Fruit fly (Drosophila melanogaster) whole organism, embryonic: Measurements from ENCODE around the gene Tom70.
A peak's percentile ranks its signal among the peaks of the same experiment; 100 is the strongest.

ENCODE experiments used
- Abd-B ChIP-seq: fragments of 200-800 bp; sonication (Bioruptor generic); optimal IDR thresholded peaks from 2 replicates; lab custom pipeline; 2018; ENCODE audit warnings: missing biosample characterization, mild to moderate bottlenecking, missing genetic modification characterization, moderate library complexity
- Awh ChIP-seq: fragments of 200-800 bp; sonication (Bioruptor generic); IDR thresholded peaks from 2 replicates; pipeline ENCODE4, ENCODE4 v1.3.6; 2022; ENCODE audit warnings: missing biosample characterization, missing genetic modification characterization
- CG10147 ChIP-seq: fragments of 200-800 bp; sonication (Bioruptor generic); optimal IDR thresholded peaks from 2 replicates; lab custom pipeline; 2019; ENCODE audit warnings: missing biosample characterization, mild to moderate bottlenecking, missing genetic modification characterization, moderate library complexity
- CG10462 ChIP-seq: fragments of 200-800 bp; sonication (Bioruptor generic); optimal IDR thresholded peaks from 2 replicates; lab custom pipeline; 2016; ENCODE audit warnings: missing biosample characterization, missing genetic modification characterization
- CG11696 ChIP-seq: fragments of 200-800 bp; sonication (Bioruptor generic); IDR thresholded peaks from 2 replicates; pipeline ENCODE4 v1.3.6; 2022; ENCODE audit warnings: missing biosample characterization, missing genetic modification characterization
- CG14014 ChIP-seq: fragments of 200-800 bp; sonication (Bioruptor generic); IDR thresholded peaks from 2 replicates; pipeline ENCODE4 v1.3.6; 2022; ENCODE audit warnings: missing biosample characterization, missing genetic modification characterization
- CG1792 ChIP-seq: fragments of 200-800 bp; sonication (Bioruptor generic); optimal IDR thresholded peaks from 2 replicates; lab custom pipeline; 2016; ENCODE audit warnings: missing biosample characterization, missing genetic modification characterization
- CG2712 ChIP-seq: fragments of 200-800 bp; optimal IDR thresholded peaks from 3 replicates; lab custom pipeline; 2019; ENCODE audit warnings: missing biosample characterization, mild to moderate bottlenecking, missing genetic modification characterization, moderate library complexity
- CG30431 ChIP-seq: fragments of 200-800 bp; sonication (Bioruptor generic); optimal IDR thresholded peaks from 2 replicates; lab custom pipeline; 2017; ENCODE audit warnings: missing biosample characterization, missing genetic modification characterization
- CG31365 ChIP-seq: fragments of 200-800 bp; sonication (Bioruptor generic); optimal IDR thresholded peaks from 2 replicates; lab custom pipeline; 2018; ENCODE audit warnings: missing biosample characterization, mild to moderate bottlenecking, missing genetic modification characterization
- CG31441 ChIP-seq: fragments of 200-800 bp; sonication (Bioruptor generic); IDR thresholded peaks from 2 replicates; pipeline ENCODE4 v1.3.6; 2022; ENCODE audit warnings: missing biosample characterization, missing genetic modification characterization
- CG3163 ChIP-seq: fragments of 200-800 bp; sonication (Bioruptor generic); optimal IDR thresholded peaks from 3 replicates; lab custom pipeline; 2016; ENCODE audit warnings: missing biosample characterization, missing genetic modification characterization
- CG34224 ChIP-seq: fragments of 200-800 bp; sonication (Bioruptor generic); IDR thresholded peaks from 3 replicates; pipeline ENCODE4 v1.3.6; 2022; ENCODE audit warnings: missing biosample characterization, missing genetic modification characterization; ENCODE audit not compliant: partially characterized antibody
- CG3726 ChIP-seq: fragments of 200-800 bp; sonication (Bioruptor generic); IDR thresholded peaks from 3 replicates; pipeline ENCODE4, ENCODE4 v1.3.6; 2022; ENCODE audit warnings: missing biosample characterization, missing genetic modification characterization
- CG6654 ChIP-seq: fragments of 200-800 bp; sonication (Bioruptor generic); optimal IDR thresholded peaks from 2 replicates; lab custom pipeline; 2017; ENCODE audit warnings: missing biosample characterization, mild to moderate bottlenecking, missing genetic modification characterization
- CG6689 ChIP-seq: fragments of 200-800 bp; sonication (Bioruptor generic); IDR thresholded peaks from 2 replicates; pipeline ENCODE4 v1.3.6; 2022; ENCODE audit warnings: missing biosample characterization, missing genetic modification characterization
- CG7745 ChIP-seq: fragments of 200-800 bp; sonication (Bioruptor generic); optimal IDR thresholded peaks from 2 replicates; lab custom pipeline; 2018; ENCODE audit warnings: missing biosample characterization, mild to moderate bottlenecking, missing genetic modification characterization, moderate library complexity
- Dip3 ChIP-seq: fragments of 200-800 bp; sonication (Bioruptor generic); optimal IDR thresholded peaks from 3 replicates; lab custom pipeline; 2016; ENCODE audit warnings: missing biosample characterization, missing genetic modification characterization
- E2f1 ChIP-seq: fragments of 200-800 bp; sonication (Bioruptor generic); IDR thresholded peaks from 2 replicates; pipeline ENCODE4 v1.3.6; 2022; ENCODE audit warnings: missing biosample characterization, missing genetic modification characterization
- Elba2 ChIP-seq: fragments of 200-800 bp; sonication (Bioruptor generic); optimal IDR thresholded peaks from 3 replicates; lab custom pipeline; 2016; ENCODE audit warnings: missing biosample characterization, missing genetic modification characterization
- Fer1 ChIP-seq: fragments of 200-800 bp; sonication (Bioruptor generic); optimal IDR thresholded peaks from 2 replicates; lab custom pipeline; 2017; ENCODE audit warnings: missing biosample characterization, mild to moderate bottlenecking, missing genetic modification characterization
- Fer2 ChIP-seq: fragments of 200-800 bp; sonication (Bioruptor generic); optimal IDR thresholded peaks from 2 replicates; lab custom pipeline; 2018; ENCODE audit warnings: missing biosample characterization, mild to moderate bottlenecking, missing genetic modification characterization, moderate library complexity
- Fer3 ChIP-seq: fragments of 200-800 bp; sonication (Bioruptor generic); optimal IDR thresholded peaks from 2 replicates; lab custom pipeline; 2018; ENCODE audit warnings: missing biosample characterization, mild to moderate bottlenecking, missing genetic modification characterization, moderate library complexity
- HmgZ ChIP-seq: fragments of 200-800 bp; sonication (Bioruptor generic); optimal IDR thresholded peaks from 2 replicates; lab custom pipeline; 2018; ENCODE audit warnings: missing biosample characterization, mild to moderate bottlenecking, missing genetic modification characterization
- Hsf ChIP-seq: fragments of 200-800 bp; sonication (Bioruptor generic); optimal IDR thresholded peaks from 3 replicates; lab custom pipeline; 2016; ENCODE audit warnings: missing biosample characterization, missing genetic modification characterization
- MTF-1 ChIP-seq: fragments of 200-800 bp; sonication (Bioruptor generic); optimal IDR thresholded peaks from 2 replicates; lab custom pipeline; 2018; ENCODE audit warnings: missing biosample characterization, mild to moderate bottlenecking, missing genetic modification characterization, borderline replicate concordance
- Myb ChIP-seq: fragments of 200-800 bp; sonication (Bioruptor generic); optimal IDR thresholded peaks from 2 replicates; lab custom pipeline; 2016; ENCODE audit warnings: missing biosample characterization, missing genetic modification characterization
- Nf-YC ChIP-seq: fragments of 200-800 bp; optimal IDR thresholded peaks from 3 replicates; lab custom pipeline; 2019; ENCODE audit warnings: missing biosample characterization, mild to moderate bottlenecking, missing genetic modification characterization, moderate library complexity
- Ravus ChIP-seq: fragments of 200-800 bp; sonication (Bioruptor generic); IDR thresholded peaks from 2 replicates; pipeline ENCODE4 v1.3.6; 2022; ENCODE audit warnings: missing biosample characterization, missing genetic modification characterization
- Tbp ChIP-seq: fragments of >200 bp; optimal IDR thresholded peaks from 2 replicates; lab custom pipeline; 2018; ENCODE audit warnings: missing biosample characterization, missing genetic modification characterization
- Usf ChIP-seq: fragments of 200-800 bp; sonication (Bioruptor generic); optimal IDR thresholded peaks from 2 replicates; lab custom pipeline; 2017; ENCODE audit warnings: missing genotype, missing biosample characterization, missing genetic modification characterization
- az2 ChIP-seq: fragments of 200-800 bp; sonication (Bioruptor generic); optimal IDR thresholded peaks from 3 replicates; lab custom pipeline; 2016; ENCODE audit warnings: missing biosample characterization, missing genetic modification characterization
- chif ChIP-seq, 2 experiments: fragments of 200-800 bp; sonication (Bioruptor generic); optimal IDR thresholded peaks; 3 replicates each; lab custom pipeline; 2016; ENCODE audit warnings: missing biosample characterization in 2 of 2, missing genetic modification characterization in 2 of 2
- chn ChIP-seq: fragments of 200-800 bp; sonication (Bioruptor generic); optimal IDR thresholded peaks from 2 replicates; lab custom pipeline; 2016; ENCODE audit warnings: missing biosample characterization, missing genetic modification characterization
- dmrt99B ChIP-seq: fragments of 200-800 bp; sonication (Bioruptor generic); optimal IDR thresholded peaks from 2 replicates; lab custom pipeline; 2018; ENCODE audit warnings: missing biosample characterization, mild to moderate bottlenecking, missing genetic modification characterization, moderate library complexity
- hb ChIP-seq: fragments of 200-800 bp; sonication (Bioruptor generic); IDR thresholded peaks from 3 replicates; pipeline ENCODE4 v1.3.6; 2022; ENCODE audit warnings: missing biosample characterization, missing genetic modification characterization; ENCODE audit not compliant: partially characterized antibody
- hkb ChIP-seq, 2 experiments: fragments of 200-800 bp in 1 of 2; fragments of >200 bp in 1 of 2; sonication (Bioruptor generic) in 1 of 2; IDR thresholded peaks in 1 of 2; optimal IDR thresholded peaks in 1 of 2; 2 replicates each; pipeline versions ENCODE4 v1.3.6 to Lab custom; 2017 to 2022; ENCODE audit warnings: missing biosample characterization in 1 of 2, missing genetic modification characterization in 1 of 2
- hth ChIP-seq: fragments of >200 bp; optimal IDR thresholded peaks from 2 replicates; lab custom pipeline; 2017; ENCODE audit warnings: inconsistent platforms
- lov ChIP-seq, 2 experiments: fragments of 200-800 bp in 1 of 2; fragments of >200 bp in 1 of 2; sonication (Bioruptor generic) in 1 of 2; IDR thresholded peaks in 1 of 2; optimal IDR thresholded peaks in 1 of 2; 2 replicates in 1 of 2; 3 replicates in 1 of 2; pipeline versions ENCODE4 v1.3.6 to Lab custom; 2017 to 2022; ENCODE audit warnings: missing biosample characterization in 1 of 2, missing genetic modification characterization in 1 of 2
- oc ChIP-seq: fragments of 200-800 bp; sonication (Bioruptor generic); optimal IDR thresholded peaks from 2 replicates; lab custom pipeline; 2018; ENCODE audit warnings: missing biosample characterization, mild to moderate bottlenecking, missing genetic modification characterization, moderate library complexity
- pum ChIP-seq: fragments of 200-800 bp; sonication (Bioruptor generic); optimal IDR thresholded peaks from 2 replicates; lab custom pipeline; 2016; ENCODE audit warnings: missing biosample characterization, missing genetic modification characterization
- pzg ChIP-seq: fragments of 200-800 bp; sonication (Bioruptor generic); optimal IDR thresholded peaks from 3 replicates; lab custom pipeline; 2018; ENCODE audit warnings: missing biosample characterization, mild to moderate bottlenecking, missing genetic modification characterization, moderate library complexity
- sob ChIP-seq: fragments of 200-800 bp; sonication (Bioruptor generic); IDR thresholded peaks from 2 replicates; pipeline ENCODE4 v1.3.6; 2022; ENCODE audit warnings: missing biosample characterization, missing genetic modification characterization
- sqz ChIP-seq: fragments of 200-800 bp; sonication (Bioruptor generic); optimal IDR thresholded peaks from 3 replicates; lab custom pipeline; 2018; ENCODE audit warnings: missing biosample characterization, mild to moderate bottlenecking, missing genetic modification characterization
- toy ChIP-seq: fragments of 200-800 bp; sonication (Bioruptor generic); IDR thresholded peaks from 2 replicates; pipeline ENCODE4 v1.3.6; 2022; ENCODE audit warnings: missing biosample characterization, missing genetic modification characterization
- usp ChIP-seq: fragments of >200 bp; optimal IDR thresholded peaks from 2 replicates; lab custom pipeline; 2017; ENCODE audit warnings: missing biosample characterization, missing genetic modification characterization
- z ChIP-seq: fragments of 200-800 bp; sonication (Bioruptor generic); IDR thresholded peaks from 3 replicates; pipeline ENCODE4 v1.3.6; 2022; ENCODE audit warnings: missing biosample characterization, missing genetic modification characterization
- zen ChIP-seq: fragments of 200-800 bp; sonication (Bioruptor generic); optimal IDR thresholded peaks from 3 replicates; lab custom pipeline; 2018; ENCODE audit warnings: missing biosample characterization, mild to moderate bottlenecking, missing genetic modification characterization, moderate library complexity

The Tom70 gene

DNA sequence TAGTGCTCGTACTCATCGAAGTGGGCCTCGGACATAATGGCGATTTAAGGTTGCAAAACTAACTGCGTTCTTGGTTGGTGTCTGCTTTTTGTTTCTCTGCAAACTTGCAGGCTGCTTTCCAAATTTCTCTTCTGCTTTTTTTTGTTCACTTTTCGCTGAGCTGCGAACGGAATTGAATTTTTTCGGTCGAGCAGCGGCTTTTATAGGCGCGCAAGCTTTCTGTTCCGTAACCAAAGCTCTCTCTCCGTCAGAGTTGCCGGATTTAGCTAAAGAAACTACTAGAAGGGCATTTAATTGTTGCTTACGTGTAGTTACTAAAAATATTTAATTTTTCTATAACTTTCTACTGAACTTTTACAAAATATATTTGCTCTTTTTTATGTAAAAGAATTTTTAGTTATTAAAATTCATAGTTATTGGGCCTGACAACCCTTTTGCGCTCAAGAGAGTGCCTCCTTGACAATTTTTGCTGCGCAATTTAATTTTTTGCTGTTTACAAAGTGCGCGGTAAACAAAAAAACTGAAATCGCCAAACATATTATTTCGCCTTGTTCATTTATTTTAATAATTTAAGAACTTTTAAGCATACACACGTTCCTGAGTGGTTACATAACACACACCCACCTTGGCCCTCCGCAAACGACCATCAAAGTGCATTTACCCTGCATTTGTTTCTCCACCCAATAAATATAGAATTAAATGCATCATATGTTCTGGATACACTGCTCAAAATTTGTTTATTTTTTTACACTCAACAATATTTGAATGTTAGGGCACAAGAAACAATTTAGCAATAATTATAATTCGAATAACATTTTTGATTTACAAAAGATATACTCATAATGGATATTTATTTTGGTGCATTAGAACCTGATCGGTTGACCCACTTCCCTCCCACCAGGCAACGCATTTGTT is 7.9 kb upstream of the Tom70 start, which contains the start of gene CG6770 (continued):
- TF ChIP-seq Hsf (GFP tag; lab: Kevin White, UChicago): peak; percentile 73
- peak; percentile 4 for TF ChIP-seq CG1792 (GFP tag; lab: Kevin White, UChicago)
- peak; percentile 89 for TF ChIP-seq CG14014
- TF ChIP-seq HmgZ: peak; percentile 90
- peak; percentile 88 for TF ChIP-seq sob (GFP tag; lab: Robert Waterston, UW)
- no peak for TF ChIP-seq hth (lab: Kevin White, UChicago)
- peak; percentile 75 for TF ChIP-seq CG2712
- no peak for TF ChIP-seq hkb (optimal IDR thresholded peaks at IDR 0.05; lab: Kevin White, UChicago)
- peak; percentile 93 for TF ChIP-seq hkb (GFP tag; IDR thresholded peaks at IDR 0.05; lab: Robert Waterston, UW)
- peak; percentile 41 for TF ChIP-seq oc
- peak; percentile 89 for TF ChIP-seq Fer3 (tag; lab: Kevin White, UChicago)
- peak; percentile 26 for TF ChIP-seq Dip3 (GFP tag; lab: Kevin White, UChicago)
- TF ChIP-seq CG10462 (GFP tag; lab: Kevin White, UChicago): peak; percentile 14
- TF ChIP-seq CG31365 (tag; lab: Kevin White, UChicago): peak; percentile 25
- TF ChIP-seq dmrt99B: peak; percentile 83
- TF ChIP-seq toy: no peak
- TF ChIP-seq CG3726 (GFP tag; lab: Robert Waterston, UW): peak; percentile 62; the same call in 1 of the 3 replicates
- peak; percentile 87 for TF ChIP-seq CG6689 (GFP tag; lab: Robert Waterston, UW)
- TF ChIP-seq chn (GFP tag; lab: Kevin White, UChicago): peak; percentile 47
- peak; percentile 54 for TF ChIP-seq az2 (GFP tag; lab: Kevin White, UChicago)
- no peak for TF ChIP-seq Tbp (GFP tag; lab: Kevin White, UChicago)
- peak; percentile 71 for TF ChIP-seq CG11696 (GFP tag; lab: Robert Waterston, UW)
- TF ChIP-seq Elba2 (GFP tag; lab: Kevin White, UChicago): no peak
- TF ChIP-seq Awh: peak; percentile 79
- TF ChIP-seq lov (optimal IDR thresholded peaks at IDR 0.05; lab: Kevin White, UChicago): no peak
- TF ChIP-seq lov (GFP tag; IDR thresholded peaks at IDR 0.05; lab: Robert Waterston, UW): peak; percentile 42; the same call in 1 of the 3 replicates
- TF ChIP-seq Fer1 (GFP tag; lab: Kevin White, UChicago): peak; percentile 95
- no peak for TF ChIP-seq usp (GFP tag; lab: Kevin White, UChicago)
- TF ChIP-seq CG10147 (GFP tag; lab: Kevin White, UChicago): peak; percentile 90
- no peak for TF ChIP-seq CG34224 (GFP tag; lab: Robert Waterston, UW)
- TF ChIP-seq pzg (GFP tag; lab: Kevin White, UChicago): no peak
- TF ChIP-seq E2f1: peak; percentile 84
- TF ChIP-seq CG7745 (tag; lab: Kevin White, UChicago): no peak
- peak; percentile 14 for TF ChIP-seq Myb (GFP tag; lab: Kevin White, UChicago)
- peak; percentile 81 for TF ChIP-seq CG31441 (GFP tag; lab: Robert Waterston, UW)
- TF ChIP-seq sqz (GFP tag; lab: Kevin White, UChicago): peak; percentile 94
- peak; percentile 80 for TF ChIP-seq Fer2 (tag; lab: Kevin White, UChicago)
- TF ChIP-seq pum (GFP tag; lab: Kevin White, UChicago): no peak
- peak; percentile 9 for TF ChIP-seq MTF-1
- no peak for TF ChIP-seq CG6654 (GFP tag; lab: Kevin White, UChicago)
- peak; percentile 72 for TF ChIP-seq Nf-YC (tag; lab: Kevin White, UChicago)
- peak; percentile 32 for TF ChIP-seq CG30431
- TF ChIP-seq Usf: peak; percentile 22
- peak; percentile 27 for TF ChIP-seq zen (tag; lab: Kevin White, UChicago)
- peak; percentile 16 for TF ChIP-seq CG3163 (GFP tag; lab: Kevin White, UChicago)
- no peak for TF ChIP-seq z (GFP tag; lab: Robert Waterston, UW)
- TF ChIP-seq chif (GFP tag; optimal IDR thresholded peaks at IDR 0.05; lab: Kevin White, UChicago): peak in 1 of 2 experiments; percentile 19
- TF ChIP-seq Abd-B: no peak
- TF ChIP-seq hb (GFP tag; lab: Robert Waterston, UW): no peak
- no peak; the same call in 1 of the 2 replicates for TF ChIP-seq Ravus (GFP tag; lab: Robert Waterston, UW)
